Fruit fly (Drosophila melanogaster): ENCODE results near the gene jub.

- TF ChIP-seq CG6854 (GFP tag; optimal IDR thresholded peaks at IDR 0.05), result no peak
- TF ChIP-seq fd3F (GFP tag; optimal IDR thresholded peaks at IDR 0.05), result no peak
- no peak for TF ChIP-seq trem (tag; optimal IDR thresholded peaks at IDR 0.05)
- TF ChIP-seq CG7556 (GFP tag; optimal IDR thresholded peaks at IDR 0.05), result no peak
Observed at dm6 chrX:13838255-13838654, 8.1 kb upstream of the jub start.

Measured in whole organism, embryonic.